Fruit fly (Drosophila melanogaster) whole organism, pupa: Measurements from ENCODE around the gene Obp99a.

Experiments
- CG10348 ChIP-seq: fragments of 200-800 bp; sonication (Bioruptor generic); IDR thresholded peaks from 2 replicates; pipeline ENCODE4 v1.3.6; 2022; ENCODE audit warnings: missing biosample characterization, missing genetic modification characterization
- CG12605 ChIP-seq: fragments of 200-800 bp; sonication (Bioruptor generic); IDR thresholded peaks from 2 replicates; pipeline ENCODE4 v1.3.6; 2022; ENCODE audit warnings: missing biosample characterization, missing genetic modification characterization
- CG13204 ChIP-seq: fragments of 200-800 bp; sonication (Bioruptor generic); optimal IDR thresholded peaks from 2 replicates; lab custom pipeline; 2018; ENCODE audit warnings: missing biosample characterization, mild to moderate bottlenecking, missing genetic modification characterization, moderate library complexity
- CG14655 ChIP-seq: fragments of 200-800 bp; sonication (Bioruptor generic); optimal IDR thresholded peaks from 3 replicates; lab custom pipeline; 2017; ENCODE audit warnings: mild to moderate bottlenecking, missing biosample characterization, missing genetic modification reagents, missing genetic modification characterization
- CG15710 ChIP-seq: fragments of 200-800 bp; sonication (Bioruptor generic); optimal IDR thresholded peaks from 2 replicates; lab custom pipeline; 2018; ENCODE audit warnings: missing biosample characterization, mild to moderate bottlenecking, missing genetic modification characterization, moderate library complexity
- CG17806 ChIP-seq: fragments of 200-800 bp; sonication (Bioruptor generic); optimal IDR thresholded peaks from 2 replicates; lab custom pipeline; 2018; ENCODE audit warnings: missing biosample characterization, mild to moderate bottlenecking, missing genetic modification characterization, moderate library complexity
- CG32121 ChIP-seq: fragments of 200-800 bp; sonication (Bioruptor generic); IDR thresholded peaks from 2 replicates; pipeline ENCODE4 v1.3.6; 2022; ENCODE audit warnings: missing biosample characterization, missing genetic modification characterization
- CG34367 ChIP-seq: fragments of 200-800 bp; sonication (Bioruptor generic); optimal IDR thresholded peaks from 2 replicates; lab custom pipeline; 2018; ENCODE audit warnings: missing biosample characterization, mild to moderate bottlenecking, missing genetic modification characterization
- CG4496 ChIP-seq: fragments of 200-800 bp; sonication (Bioruptor generic); IDR thresholded peaks from 3 replicates; pipeline ENCODE4 v1.3.6; 2022; ENCODE audit warnings: missing biosample characterization, missing genetic modification characterization
- CG8159 ChIP-seq: fragments of 200-800 bp; sonication (Bioruptor generic); optimal IDR thresholded peaks from 3 replicates; lab custom pipeline; 2018; ENCODE audit warnings: missing biosample characterization, mild to moderate bottlenecking, missing genetic modification characterization, moderate library complexity
- CG8301 ChIP-seq: fragments of 200-800 bp; sonication (Bioruptor generic); optimal IDR thresholded peaks from 2 replicates; lab custom pipeline; 2018; ENCODE audit warnings: missing biosample characterization, mild to moderate bottlenecking, missing genetic modification characterization
- CG9948 ChIP-seq: fragments of 200-800 bp; sonication (Bioruptor generic); optimal IDR thresholded peaks from 2 replicates; lab custom pipeline; 2018; ENCODE audit warnings: missing biosample characterization, mild to moderate bottlenecking, missing genetic modification characterization, moderate library complexity
- D1 ChIP-seq: fragments of 200-800 bp; sonication (Bioruptor generic); optimal IDR thresholded peaks from 2 replicates; lab custom pipeline; 2018; ENCODE audit warnings: missing biosample characterization, mild to moderate bottlenecking, missing genetic modification characterization, moderate library complexity
- EcR ChIP-seq: fragments of 200-800 bp; sonication (Bioruptor generic); optimal IDR thresholded peaks from 3 replicates; lab custom pipeline; 2019; ENCODE audit warnings: missing biosample characterization, missing genetic modification characterization, mild to moderate bottlenecking, moderate library complexity, missing genetic modification reagents
- Ets98B ChIP-seq: fragments of 200-800 bp; sonication (Bioruptor generic); IDR thresholded peaks from 2 replicates; pipeline ENCODE4 v1.3.6; 2022; ENCODE audit warnings: missing biosample characterization, missing genetic modification characterization
- Pif1A ChIP-seq: fragments of 200-800 bp; sonication (Bioruptor generic); optimal IDR thresholded peaks from 3 replicates; lab custom pipeline; 2016; ENCODE audit warnings: missing biosample characterization, missing genetic modification characterization
- Pif1B ChIP-seq: fragments of 200-800 bp; sonication (Bioruptor generic); optimal IDR thresholded peaks from 3 replicates; lab custom pipeline; 2016; ENCODE audit warnings: missing biosample characterization, missing genetic modification characterization
- Snoo ChIP-seq: fragments of 200-800 bp; sonication (Bioruptor generic); optimal IDR thresholded peaks from 3 replicates; lab custom pipeline; 2017; ENCODE audit warnings: missing biosample characterization, mild to moderate bottlenecking, missing genetic modification characterization, inconsistent platforms
- fd96Ca ChIP-seq: fragments of 200-800 bp; sonication (Bioruptor generic); IDR thresholded peaks from 3 replicates; pipeline ENCODE4 v1.3.6; 2022; ENCODE audit warnings: missing biosample characterization, missing genetic modification characterization
- gl ChIP-seq: fragments of 200-800 bp; sonication (Bioruptor generic); optimal IDR thresholded peaks from 2 replicates; lab custom pipeline; 2018; ENCODE audit warnings: missing biosample characterization, mild to moderate bottlenecking, missing genetic modification characterization
- rn ChIP-seq: fragments of 200-800 bp; sonication (Bioruptor generic); IDR thresholded peaks from 2 replicates; pipeline ENCODE4 v1.3.6; 2022; ENCODE audit warnings: missing biosample characterization, missing genetic modification characterization

Gene Obp99a

dm6 chr3R:29715277-29715676 is 43.8 kb downstream of the Obp99a start, which contains the start of gene Dup99B:
TSS of gene Dup99B (minus strand) at chr3R:29715377.
- no peak for TF ChIP-seq CG17806 (tag; lab: Kevin White, UChicago)

DNA sequence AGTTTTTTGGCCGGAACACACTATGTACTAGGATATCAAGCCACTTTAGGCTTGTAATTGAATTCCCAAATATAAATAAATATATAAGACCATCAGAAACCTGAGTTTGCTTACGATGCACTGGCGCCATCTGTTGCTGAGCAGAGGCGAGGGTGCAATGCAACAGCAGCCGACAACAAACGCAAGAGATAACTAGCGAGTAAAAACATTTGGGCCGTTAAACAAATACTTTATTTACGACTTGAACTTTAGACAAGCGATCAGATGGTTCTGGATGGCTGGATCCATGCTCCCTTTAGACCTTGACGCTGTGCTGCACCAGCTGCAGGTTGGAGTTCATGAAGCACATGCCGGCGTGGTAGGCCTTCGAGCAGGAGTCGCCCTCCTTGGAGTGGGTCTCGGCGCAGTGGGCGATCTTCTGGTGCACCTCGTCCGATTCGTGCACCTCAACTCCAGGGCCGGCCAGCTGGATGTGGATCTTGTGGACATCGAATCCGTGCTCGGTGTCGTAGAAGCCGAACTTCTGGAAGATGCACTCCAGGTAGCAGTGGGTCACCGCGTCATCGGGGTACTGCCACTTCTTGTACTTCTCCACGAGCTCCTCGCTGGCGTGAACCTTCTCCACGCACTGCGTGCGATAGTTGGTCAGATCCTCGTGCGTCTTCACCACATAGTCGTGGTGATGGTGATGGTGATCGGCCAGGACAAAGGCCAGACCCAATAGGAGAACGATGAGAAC is 44.8 kb downstream of the Obp99a start:
- TF ChIP-seq D1 (tag; lab: Kevin White, UChicago) (no peak), CG4496 (GFP tag; lab: Robert Waterston, UW) (no peak)

DNA sequence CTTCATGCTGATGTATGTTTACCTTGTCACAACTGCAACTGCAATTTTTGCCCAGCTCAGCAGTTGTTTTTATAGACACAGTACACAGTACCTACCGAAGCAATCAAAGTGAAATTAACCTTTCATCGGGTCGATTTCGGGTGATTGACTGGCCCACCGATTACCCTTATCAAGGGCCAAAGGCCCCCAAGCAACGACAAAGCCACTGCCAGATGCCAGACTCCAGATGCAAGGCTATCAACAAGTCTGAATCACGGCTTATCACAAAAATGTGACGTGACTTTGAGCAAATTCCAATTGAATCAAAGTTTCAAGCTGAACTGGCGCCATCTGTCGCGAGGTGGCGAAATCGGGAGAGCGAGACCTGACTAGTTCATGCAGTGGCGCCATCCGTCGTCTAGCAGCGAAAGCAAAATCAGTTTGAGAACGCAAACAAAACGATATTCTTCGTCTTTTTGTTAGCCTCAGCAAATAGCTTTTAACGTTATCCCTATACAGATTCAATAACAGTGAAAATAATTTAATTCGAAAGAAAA is 45.4 kb downstream of the Obp99a start, which contains the start of gene Obp99b:
Gene Obp99b (minus strand): TSS at position 115 of the 536 bp plus-strand sequence.
- TF ChIP-seq CG13204 (GFP tag; lab: Kevin White, UChicago) (peak; percentile 58), CG8301 (tag; lab: Kevin White, UChicago) (peak; percentile 64), CG12605 (peak; percentile 53; the same call in 1 of the 2 replicates), CG15710 (tag; lab: Kevin White, UChicago) (peak; percentile 36), CG14655 (GFP tag; lab: Kevin White, UChicago) (peak; percentile 78), rn (GFP tag; lab: Robert Waterston, UW) (0 out of 2 replicates have a peak, but pooled peaks have one; percentile 11), CG4496 (GFP tag; lab: Robert Waterston, UW) (peak; percentile 84), EcR (GFP tag; lab: Kevin White, UChicago) (peak; percentile 52), CG32121 (GFP tag; lab: Robert Waterston, UW) (peak; percentile 63; the same call in 1 of the 2 replicates), Snoo (tag; lab: Kevin White, UChicago) (peak; percentile 63), gl (tag; lab: Kevin White, UChicago) (peak; percentile 74), CG17806 (tag; lab: Kevin White, UChicago) (peak; percentile 42), fd96Ca (peak; percentile 75; the same call in 2 of the 3 replicates), Pif1B (GFP tag; lab: Kevin White, UChicago) (peak; percentile 24), Ets98B (peak; percentile 69; the same call in 1 of the 2 replicates), CG8159 (tag; lab: Kevin White, UChicago) (peak; percentile 48), Pif1A (GFP tag; lab: Kevin White, UChicago) (peak; percentile 69), CG9948 (tag; lab: Kevin White, UChicago) (peak; percentile 29), CG34367 (tag; lab: Kevin White, UChicago) (peak; percentile 71), CG10348 (GFP tag; lab: Robert Waterston, UW) (no peak), D1 (tag; lab: Kevin White, UChicago) (no peak)

- no peak for TF ChIP-seq Pif1B (GFP tag; lab: Kevin White, UChicago)
- TF ChIP-seq fd96Ca: no peak
- peak; percentile 45; the same call in 1 of the 2 replicates for TF ChIP-seq CG32121 (GFP tag; lab: Robert Waterston, UW)
- peak; percentile 43 for TF ChIP-seq CG8301 (tag; lab: Kevin White, UChicago)
- TF ChIP-seq gl (tag; lab: Kevin White, UChicago): no peak
- peak; percentile 18 for TF ChIP-seq CG8159 (tag; lab: Kevin White, UChicago)
- no peak for TF ChIP-seq EcR (GFP tag; lab: Kevin White, UChicago)
- peak; percentile 44; the same call in 1 of the 2 replicates for TF ChIP-seq CG12605
- TF ChIP-seq CG15710 (tag; lab: Kevin White, UChicago): peak; percentile 7
- peak; percentile 54 for TF ChIP-seq Ets98B
- peak; percentile 25 for TF ChIP-seq CG14655 (GFP tag; lab: Kevin White, UChicago)
- TF ChIP-seq CG17806 (tag; lab: Kevin White, UChicago): peak; percentile 13
- peak; percentile 8 for TF ChIP-seq Pif1A (GFP tag; lab: Kevin White, UChicago)
- 0 out of 2 replicates have a peak, but pooled peaks have one; percentile 15 for TF ChIP-seq CG10348 (GFP tag; lab: Robert Waterston, UW)
- TF ChIP-seq CG34367 (tag; lab: Kevin White, UChicago): no peak
- no peak for TF ChIP-seq rn (GFP tag; lab: Robert Waterston, UW)
- TF ChIP-seq CG9948 (tag; lab: Kevin White, UChicago): no peak
- TF ChIP-seq D1 (tag; lab: Kevin White, UChicago): no peak
- TF ChIP-seq CG4496 (GFP tag; lab: Robert Waterston, UW): peak; percentile 76
- no peak for TF ChIP-seq Snoo (tag; lab: Kevin White, UChicago)
- TF ChIP-seq CG13204 (GFP tag; lab: Kevin White, UChicago): no peak
Observed at dm6 chr3R:29717519-29717918, 46.1 kb downstream of the Obp99a start.

dm6 chr3R:29718363-29718762 is 46.9 kb downstream of the Obp99a start, which contains the start of gene CG15506:
TSS of gene CG15506 (plus strand) at chr3R:29718663.
- TF ChIP-seq CG4496 (GFP tag; lab: Robert Waterston, UW) (no peak), CG14655 (GFP tag; lab: Kevin White, UChicago) (no peak), gl (tag; lab: Kevin White, UChicago) (no peak), CG17806 (tag; lab: Kevin White, UChicago) (no peak), CG10348 (GFP tag; lab: Robert Waterston, UW) (no peak), CG15710 (tag; lab: Kevin White, UChicago) (no peak), EcR (GFP tag; lab: Kevin White, UChicago) (no peak), CG13204 (GFP tag; lab: Kevin White, UChicago) (no peak), CG32121 (GFP tag; lab: Robert Waterston, UW) (no peak), Pif1B (GFP tag; lab: Kevin White, UChicago) (no peak), CG12605 (no peak), fd96Ca (no peak), CG9948 (tag; lab: Kevin White, UChicago) (no peak), rn (GFP tag; lab: Robert Waterston, UW) (no peak), CG8159 (tag; lab: Kevin White, UChicago) (no peak), CG8301 (tag; lab: Kevin White, UChicago) (no peak)
